Worm (Caenorhabditis elegans) whole organism, L4 larva: Measurements from ENCODE around the gene srh-31.

Experiments
- F10B5.3 ChIP-seq: sonication (generic microtip); optimal IDR thresholded peaks from 2 replicates; lab custom pipeline; 2016; ENCODE audit warnings: mild to moderate bottlenecking, missing genetic modification characterization, missing compliant biosample characterization
- F44E2.7 ChIP-seq: fragments of 200-800 bp; sonication (Bioruptor generic); IDR thresholded peaks from 2 replicates; pipeline ENCODE4 v2.1.2; 2022; ENCODE audit warnings: missing genetic modification characterization, missing compliant biosample characterization
- F49E8.2 ChIP-seq: sonication (generic microtip); optimal IDR thresholded peaks from 2 replicates; lab custom pipeline; 2016; ENCODE audit warnings: missing compliant biosample characterization, mild to moderate bottlenecking, missing genetic modification characterization, borderline replicate concordance
- T26A8.4 ChIP-seq: fragments of 200-800 bp; sonication (Bioruptor generic); IDR thresholded peaks from 2 replicates; pipeline ENCODE4 v1.3.6; 2022; ENCODE audit warnings: missing genetic modification characterization, missing compliant biosample characterization
- Y105C5A.15 ChIP-seq: fragments of 200-800 bp; sonication (Bioruptor generic); IDR thresholded peaks from 2 replicates; pipeline ENCODE4 v1.3.6; 2022; ENCODE audit warnings: missing genetic modification characterization, missing compliant biosample characterization
- aha-1 ChIP-seq: fragments of 150-350 bp; peaks from one replicate; lab custom pipeline; 2014; ENCODE audit warnings: missing biosample characterization, missing genetic modification characterization
- ama-1 ChIP-seq: fragments of 150-350 bp; optimal IDR thresholded peaks from 2 replicates; lab custom pipeline; 2014; ENCODE audit warnings: inconsistent platforms, mixed read lengths
- arid-1 ChIP-seq: fragments of 200-800 bp; sonication (Bioruptor generic); conservative IDR thresholded peaks from 2 replicates; pipeline ENCODE4 v1.3.6; 2022; ENCODE audit warnings: missing genetic modification reagents, missing genetic modification characterization, missing compliant biosample characterization
- ceh-20 ChIP-seq: fragments of 200-800 bp; sonication (Bioruptor generic); IDR thresholded peaks from 2 replicates; pipeline ENCODE4 v1.3.6; 2022; ENCODE audit warnings: missing genetic modification reagents, missing genetic modification characterization, missing compliant biosample characterization
- ceh-44 ChIP-seq: fragments of 200-800 bp; sonication (Bioruptor generic); IDR thresholded peaks from 2 replicates; pipeline ENCODE4 v1.3.6; 2022; ENCODE audit warnings: missing genetic modification reagents, missing genetic modification characterization, missing compliant biosample characterization
- daf-16 ChIP-seq, 3 experiments: sonication (generic microtip); optimal IDR thresholded peaks; 2 replicates each; lab custom pipeline; 2016 to 2017; ENCODE audit warnings: missing genetic modification characterization in 3 of 3, missing genetic modification reagents in 3 of 3, mild to moderate bottlenecking in 2 of 3, missing compliant biosample characterization in 2 of 3, missing biosample characterization in 1 of 3, moderate library complexity in 1 of 3
- daf-19 ChIP-seq: fragments of 200-800 bp; sonication (Bioruptor generic); conservative IDR thresholded peaks from 2 replicates; pipeline ENCODE4 v1.3.6; 2022; ENCODE audit warnings: missing genetic modification characterization, missing compliant biosample characterization
- daf-8 ChIP-seq: fragments of 200-800 bp; sonication (Bioruptor generic); IDR thresholded peaks from 2 replicates; pipeline ENCODE4 v1.3.6; 2022; ENCODE audit warnings: missing genetic modification characterization, missing compliant biosample characterization
- dmd-8 ChIP-seq: fragments of 200-800 bp; sonication (Bioruptor generic); IDR thresholded peaks from 2 replicates; pipeline ENCODE4 v1.3.6; 2022; ENCODE audit warnings: missing genetic modification characterization, missing compliant biosample characterization
- dmd-9 ChIP-seq: fragments of 200-800 bp; sonication (Bioruptor generic); IDR thresholded peaks from 2 replicates; pipeline ENCODE4 v1.3.6; 2022; ENCODE audit warnings: missing genetic modification reagents, missing genetic modification characterization, missing compliant biosample characterization
- dpl-1 ChIP-seq: fragments of 150-350 bp; optimal IDR thresholded peaks from 2 replicates; lab custom pipeline; 2014; ENCODE audit warnings: missing biosample characterization, missing genetic modification reagents, missing genetic modification characterization
- fos-1 ChIP-seq: fragments of 150-350 bp; optimal IDR thresholded peaks from 2 replicates; lab custom pipeline; 2014; ENCODE audit warnings: missing biosample characterization, missing genetic modification characterization
- hif-1 ChIP-seq, 2 experiments: sonication (generic microtip); optimal IDR thresholded peaks; 2 replicates each; lab custom pipeline; 2016 to 2017; ENCODE audit warnings: missing compliant biosample characterization in 2 of 2, missing genetic modification characterization in 2 of 2, missing genetic modification reagents in 2 of 2, missing genotype in 2 of 2, mild to moderate bottlenecking in 1 of 2
- hlh-11 ChIP-seq: fragments of 200-800 bp; sonication (Bioruptor generic); optimal IDR thresholded peaks from 2 replicates; lab custom pipeline; 2018; ENCODE audit warnings: mild to moderate bottlenecking, missing genetic modification characterization, missing compliant biosample characterization
- lim-7 ChIP-seq: fragments of 200-800 bp; sonication (Bioruptor generic); IDR thresholded peaks from 2 replicates; pipeline ENCODE4 v1.3.6; 2022; ENCODE audit warnings: missing genetic modification characterization, missing compliant biosample characterization
- lin-15B ChIP-seq: fragments of 150-350 bp; sonication (generic microtip); optimal IDR thresholded peaks from 3 replicates; lab custom pipeline; 2014; ENCODE audit warnings: missing biosample characterization, missing genetic modification characterization
- lin-29 ChIP-seq: fragments of 200-800 bp; sonication (Bioruptor generic); IDR thresholded peaks from 2 replicates; pipeline ENCODE4 v1.3.6; 2022; ENCODE audit warnings: missing genetic modification reagents, missing genetic modification characterization, missing compliant biosample characterization
- mdt-29 ChIP-seq: fragments of 200-800 bp; sonication (Bioruptor generic); IDR thresholded peaks from 2 replicates; pipeline ENCODE4 v1.3.6; 2022; ENCODE audit warnings: missing genetic modification reagents, missing genetic modification characterization, missing compliant biosample characterization
- mep-1 ChIP-seq: fragments of 150-350 bp; sonication (generic microtip); optimal IDR thresholded peaks from 3 replicates; lab custom pipeline; 2014; ENCODE audit warnings: missing biosample characterization, missing genetic modification characterization
- nhr-25 ChIP-seq: sonication (generic microtip); optimal IDR thresholded peaks from 2 replicates; lab custom pipeline; 2017; ENCODE audit warnings: missing genetic modification characterization, mild to moderate bottlenecking, missing compliant biosample characterization, antibody characterized with exemption, moderate library complexity, borderline replicate concordance; ENCODE audit not compliant: insufficient read depth
- nhr-28 ChIP-seq: fragments of 150-350 bp; optimal IDR thresholded peaks from 2 replicates; lab custom pipeline; 2014; ENCODE audit warnings: missing biosample characterization, missing genetic modification characterization
- nhr-41 ChIP-seq: fragments of 200-800 bp; sonication (Bioruptor generic); IDR thresholded peaks from 2 replicates; pipeline ENCODE4 v1.3.6; 2022; ENCODE audit warnings: missing genetic modification reagents, missing genetic modification characterization, missing compliant biosample characterization
- nhr-77 ChIP-seq: fragments of 150-350 bp; optimal IDR thresholded peaks from 2 replicates; lab custom pipeline; 2014; ENCODE audit warnings: missing biosample characterization, missing genetic modification characterization
- pqm-1 ChIP-seq: sonication (generic microtip); optimal IDR thresholded peaks from 2 replicates; lab custom pipeline; 2017; ENCODE audit warnings: missing biosample characterization, missing genetic modification characterization
- rbr-2 ChIP-seq: sonication (generic microtip); optimal IDR thresholded peaks from 2 replicates; lab custom pipeline; 2016; ENCODE audit warnings: missing genotype, missing genetic modification characterization, missing compliant biosample characterization
- set-16 ChIP-seq: fragments of 200-800 bp; sonication (Bioruptor generic); IDR thresholded peaks from 2 replicates; pipeline ENCODE4 v1.3.6; 2022; ENCODE audit warnings: missing genetic modification reagents, missing genetic modification characterization, missing compliant biosample characterization
- snpc-4 ChIP-seq: fragments of 150-350 bp; optimal IDR thresholded peaks from 2 replicates; lab custom pipeline; 2014; ENCODE audit warnings: missing biosample characterization, missing genetic modification characterization
- spr-3 ChIP-seq: fragments of 200-800 bp; sonication (Bioruptor generic); optimal IDR thresholded peaks from 2 replicates; lab custom pipeline; 2018; ENCODE audit warnings: mild to moderate bottlenecking, missing genetic modification characterization, missing compliant biosample characterization
- unc-39 ChIP-seq: sonication (generic microtip); optimal IDR thresholded peaks from 2 replicates; lab custom pipeline; 2017; ENCODE audit warnings: missing biosample characterization, missing genetic modification characterization
- unc-62 ChIP-seq, 3 experiments: fragments of 150-350 bp in 1 of 3; sonication (generic microtip); optimal IDR thresholded peaks in 2 of 3; peaks in 1 of 3; 1 replicate in 1 of 3; 2 replicates in 2 of 3; lab custom pipeline; 2014 to 2017; ENCODE audit warnings: missing biosample characterization in 3 of 3, missing genetic modification characterization in 3 of 3, missing genetic modification reagents in 3 of 3, missing genotype in 1 of 3
- zfp-2 ChIP-seq: sonication (generic microtip); optimal IDR thresholded peaks from 2 replicates; lab custom pipeline; 2016; ENCODE audit warnings: mild to moderate bottlenecking, missing genetic modification characterization, missing compliant biosample characterization

The srh-31 gene

ce11 chrV:17668531-17668930, 38.6 kb upstream of the srh-31 start, which contains the start of gene str-89:
Gene str-89 (plus strand): TSS chrV:17668831.
- no peak for TF ChIP-seq ama-1 (lab: Kevin White, UChicago)
- no peak for TF ChIP-seq hlh-11 (tag; lab: Kevin White, UChicago)
- TF ChIP-seq Y105C5A.15 = no peak

ce11 chrV:17673343-17673742, 33.8 kb upstream of the srh-31 start, which contains the start of gene str-93:
Gene str-93 (minus strand): TSS chrV:17673443.
- TF ChIP-seq arid-1 (GFP tag; lab: Robert Waterston, UW) (no peak), unc-62 (GFP tag; optimal IDR thresholded peaks at IDR 0.05 in 1 of 2; lab: Kevin White, UChicago) (no peak), unc-62 (tag; optimal IDR thresholded peaks at IDR 0.05; lab: Kevin White, UChicago) (no peak), set-16 (GFP tag; lab: Robert Waterston, UW) (no peak), ceh-20 (no peak), daf-19 (no peak), ama-1 (lab: Kevin White, UChicago) (no peak), nhr-28 (tag; lab: Kevin White, UChicago) (no peak), unc-39 (no peak), dmd-9 (GFP tag; lab: Robert Waterston, UW) (no peak)

ce11 chrV:17676553-17676952, 30.6 kb upstream of the srh-31 start, which contains the start of gene str-92:
Gene str-92 (minus strand): TSS chrV:17676653.
- TF ChIP-seq T26A8.4 (GFP tag; lab: Robert Waterston, UW) (no peak), F10B5.3 (no peak), lin-29 (GFP tag; lab: Robert Waterston, UW) (no peak), F49E8.2 (tag; lab: Kevin White, UChicago) (no peak), snpc-4 (tag; lab: Kevin White, UChicago) (no peak), lim-7 (no peak), mep-1 (tag; lab: Kevin White, UChicago) (no peak), spr-3 (no peak), daf-8 (GFP tag; lab: Robert Waterston, UW) (no peak), mdt-29 (no peak), ceh-44 (no peak), hif-1 (tag; optimal IDR thresholded peaks at IDR 0.05; lab: Kevin White, UChicago) (no peak), fos-1 (tag; lab: Kevin White, UChicago) (no peak), nhr-77 (no peak), nhr-41 (no peak), aha-1 (tag; lab: Kevin White, UChicago) (no peak), arid-1 (GFP tag; lab: Robert Waterston, UW) (no peak)

- no peak for TF ChIP-seq daf-16 (GFP tag; optimal IDR thresholded peaks at IDR 0.05; lab: Kevin White, UChicago)
- no peak for TF ChIP-seq daf-16 (tag; optimal IDR thresholded peaks at IDR 0.05; lab: Kevin White, UChicago)
- peak; percentile 84 for TF ChIP-seq set-16 (GFP tag; lab: Robert Waterston, UW)
Observed at ce11 chrV:17683290-17683689, 23.8 kb upstream of the srh-31 start.

ce11 chrV:17683763-17684162, 23.4 kb upstream of the srh-31 start, which contains the start of gene F59A1.15:
Gene F59A1.15 (minus strand): TSS chrV:17683863.
- TF ChIP-seq lin-15B (no peak), F44E2.7 (GFP tag; lab: Robert Waterston, UW) (no peak), ceh-20 (no peak), T26A8.4 (GFP tag; lab: Robert Waterston, UW) (no peak), arid-1 (GFP tag; lab: Robert Waterston, UW) (no peak), dmd-8 (no peak), hlh-11 (tag; lab: Kevin White, UChicago) (no peak), dpl-1 (no peak), zfp-2 (tag; lab: Kevin White, UChicago) (no peak), nhr-25 (tag; lab: Kevin White, UChicago) (no peak), pqm-1 (tag; lab: Kevin White, UChicago) (no peak), spr-3 (no peak), dmd-9 (GFP tag; lab: Robert Waterston, UW) (no peak), rbr-2 (tag; lab: Kevin White, UChicago) (no peak)
- TF ChIP-seq, all 104 proteins: peak for 0
